Worm (Caenorhabditis elegans) whole organism, early embryonic: ENCODE data around the gene cest-34.

Experiments
- B0310.2 ChIP-seq: sonication (generic microtip); optimal IDR thresholded peaks from 2 replicates; lab custom pipeline; 2016; ENCODE audit warnings: mild to moderate bottlenecking, missing genetic modification characterization, missing compliant biosample characterization
- F13C5.2 ChIP-seq: sonication (generic microtip); optimal IDR thresholded peaks from 2 replicates; lab custom pipeline; 2017; ENCODE audit warnings: mild to moderate bottlenecking, missing genetic modification characterization, inconsistent platforms, missing compliant biosample characterization
- aly-1 ChIP-seq: sonication (generic microtip); optimal IDR thresholded peaks from 2 replicates; lab custom pipeline; 2016; ENCODE audit warnings: missing genetic modification characterization, missing compliant biosample characterization
- ama-1 ChIP-seq: fragments of 150-350 bp; optimal IDR thresholded peaks from 2 replicates; lab custom pipeline; 2014
- flt-1 ChIP-seq: fragments of 200-800 bp; sonication (Bioruptor generic); IDR thresholded peaks from 2 replicates; pipeline ENCODE4 v1.3.6; 2022; ENCODE audit warnings: missing genetic modification characterization, missing compliant biosample characterization
- hmg-4 ChIP-seq: fragments of 200-800 bp; sonication (Bioruptor generic); optimal IDR thresholded peaks from 2 replicates; lab custom pipeline; 2018; ENCODE audit warnings: mild to moderate bottlenecking, missing genetic modification characterization, missing compliant biosample characterization
- sea-1 ChIP-seq: fragments of 200-800 bp; sonication (Bioruptor generic); conservative IDR thresholded peaks from 2 replicates; pipeline ENCODE4 v1.3.6; 2022; ENCODE audit warnings: missing genetic modification characterization, missing compliant biosample characterization
- tbx-11 ChIP-seq: fragments of 200-800 bp; sonication (Bioruptor generic); IDR thresholded peaks from 2 replicates; pipeline ENCODE4 v1.3.6; 2022; ENCODE audit warnings: missing genetic modification characterization, missing compliant biosample characterization
- tbx-37 ChIP-seq: fragments of 200-800 bp; sonication (Bioruptor generic); conservative IDR thresholded peaks from 2 replicates; pipeline ENCODE4 v1.3.6; 2022; ENCODE audit warnings: missing genetic modification reagents, missing genetic modification characterization, missing compliant biosample characterization

ce11 chrV:6632925-6633324 lies 43.7 kb upstream of the cest-34 start, which contains the start of gene scd-2:
- TF ChIP-seq tbx-11 (GFP tag; lab: Robert Waterston, UW) (no peak), tbx-37 (GFP tag; lab: Robert Waterston, UW) (no peak), hmg-4 (GFP tag; lab: Kevin White, UChicago) (no peak), ama-1 (lab: Kevin White, UChicago) (no peak), B0310.2 (no peak), F13C5.2 (tag; lab: Kevin White, UChicago) (no peak), aly-1 (no peak), sea-1 (GFP tag; lab: Robert Waterston, UW) (no peak), flt-1 (GFP tag; lab: Robert Waterston, UW) (no peak)
